Fruit fly (Drosophila melanogaster): Measurements from ENCODE around the gene sro.

Gene sro

DNA sequence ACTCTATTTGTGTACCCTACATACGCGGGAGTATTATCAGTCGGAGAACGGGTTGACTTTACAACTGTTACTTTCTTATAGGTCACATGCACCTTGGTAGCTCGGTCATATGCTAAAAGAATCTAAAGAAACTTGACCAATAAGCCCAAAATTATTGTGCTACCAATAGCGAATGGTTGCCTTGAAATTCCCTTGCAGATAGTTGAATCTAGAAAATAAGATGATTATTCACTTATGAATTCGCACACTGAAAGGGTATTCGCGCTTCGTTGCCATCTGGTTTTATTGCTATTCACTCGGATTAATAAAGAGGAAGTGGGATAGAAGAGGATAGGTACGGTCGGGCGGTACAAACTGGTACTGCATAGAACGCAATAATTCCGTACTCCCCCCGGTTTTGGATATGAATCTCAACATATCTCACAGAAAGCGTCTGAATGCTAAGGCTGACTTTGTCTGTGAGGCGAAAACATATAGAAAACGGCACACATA is 20.5 kb upstream of the sro start:
- no peak for TF ChIP-seq h (optimal IDR thresholded peaks at IDR 0.05)
- no peak for TF ChIP-seq Sin3A (optimal IDR thresholded peaks at IDR 0.05)
- TF ChIP-seq Myc (optimal IDR thresholded peaks at IDR 0.05): no peak
- TF ChIP-seq ttk (optimal IDR thresholded peaks at IDR 0.05): no peak
- TF ChIP-seq insv (optimal IDR thresholded peaks at IDR 0.05): no peak
- TF ChIP-seq psq (optimal IDR thresholded peaks at IDR 0.05): peak; percentile 61

DNA sequence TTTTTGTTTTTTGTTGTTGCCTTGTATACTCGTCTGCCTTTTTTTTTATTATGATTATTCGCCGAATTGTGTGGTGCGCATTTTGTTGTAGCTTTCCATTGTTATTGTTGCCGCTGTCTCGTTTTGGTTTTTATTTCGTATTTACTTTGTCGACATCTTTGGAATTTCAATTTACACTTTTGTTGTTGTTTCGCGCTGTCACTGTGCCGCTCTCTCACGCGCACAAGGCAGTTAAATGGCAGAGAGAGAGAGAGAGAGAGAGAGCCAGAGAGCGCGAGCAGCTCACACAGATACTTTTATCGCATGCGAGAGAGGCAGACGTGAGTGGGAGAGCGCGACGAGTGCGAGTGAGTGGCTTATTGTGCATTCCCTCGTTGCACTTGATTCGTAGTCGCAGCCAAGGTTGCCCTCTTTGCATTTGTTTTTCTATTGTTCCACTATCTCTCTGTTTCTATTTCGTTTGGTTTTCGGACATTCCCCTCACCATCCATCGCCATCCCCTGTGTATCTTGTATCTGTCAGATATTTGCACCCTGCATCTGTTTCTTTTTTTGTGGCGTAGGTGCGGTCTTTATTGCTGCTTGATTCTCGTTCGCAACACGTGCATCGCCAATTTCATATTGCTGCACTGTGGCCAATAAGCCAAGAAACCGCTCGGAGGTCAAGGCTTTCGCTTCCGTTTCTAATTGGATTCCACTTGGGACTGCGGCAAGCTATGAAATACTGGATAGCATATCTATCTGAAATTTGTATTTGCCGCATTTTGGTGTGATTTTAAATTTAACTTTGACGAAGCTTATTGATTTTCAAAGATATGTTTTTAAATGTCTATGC is 19.8 kb upstream of the sro start:
- TF ChIP-seq Myc (optimal IDR thresholded peaks at IDR 0.05) (no peak), h (optimal IDR thresholded peaks at IDR 0.05) (no peak), psq (optimal IDR thresholded peaks at IDR 0.05) (no peak), insv (optimal IDR thresholded peaks at IDR 0.05) (no peak), ttk (optimal IDR thresholded peaks at IDR 0.05) (no peak), Sin3A (optimal IDR thresholded peaks at IDR 0.05) (no peak)

DNA sequence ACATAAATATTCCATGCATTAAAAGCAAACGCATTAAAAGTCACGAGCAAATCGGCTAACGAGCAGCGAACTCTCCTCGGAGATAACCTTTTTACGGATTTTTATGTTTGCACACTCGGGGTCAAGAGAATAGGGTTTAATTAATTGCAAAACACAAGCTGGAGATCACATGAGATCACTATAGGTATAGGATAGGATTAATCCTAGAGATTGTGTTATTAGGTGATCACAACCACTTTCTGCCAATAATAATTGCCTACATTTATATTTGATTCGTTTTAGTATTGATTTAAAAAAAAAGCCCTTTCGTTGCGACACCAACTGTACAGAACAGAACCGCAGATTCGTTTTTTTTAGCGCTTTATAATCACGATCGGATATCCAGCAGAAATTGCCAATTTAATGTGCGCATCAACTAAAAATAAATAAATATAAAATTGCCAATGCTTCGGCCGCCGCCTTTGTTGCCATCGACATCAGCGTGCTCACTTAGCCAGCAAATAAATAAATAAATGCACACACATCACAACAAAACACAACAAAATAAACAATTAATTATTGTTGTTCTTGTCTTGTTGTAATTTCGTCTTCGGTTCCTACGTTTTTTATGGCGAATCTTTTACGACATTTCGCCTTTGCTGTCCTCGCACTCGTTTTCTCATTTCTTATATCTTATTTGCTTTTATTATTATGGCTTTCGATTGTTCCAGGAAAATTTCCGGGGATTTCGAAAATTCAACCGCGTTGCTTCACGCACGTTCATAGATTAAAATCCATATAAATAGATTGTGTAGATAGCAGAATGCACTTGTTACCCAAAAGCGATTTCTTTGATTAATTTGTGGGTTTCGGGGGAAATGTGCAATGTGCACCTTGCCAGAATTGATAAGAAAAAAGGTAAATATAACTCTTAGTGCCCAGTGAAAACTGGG is 18.4 kb upstream of the sro start:
- TF ChIP-seq ttk (optimal IDR thresholded peaks at IDR 0.05): no peak
- no peak for TF ChIP-seq insv (optimal IDR thresholded peaks at IDR 0.05)
- TF ChIP-seq Sin3A (optimal IDR thresholded peaks at IDR 0.05): no peak

DNA sequence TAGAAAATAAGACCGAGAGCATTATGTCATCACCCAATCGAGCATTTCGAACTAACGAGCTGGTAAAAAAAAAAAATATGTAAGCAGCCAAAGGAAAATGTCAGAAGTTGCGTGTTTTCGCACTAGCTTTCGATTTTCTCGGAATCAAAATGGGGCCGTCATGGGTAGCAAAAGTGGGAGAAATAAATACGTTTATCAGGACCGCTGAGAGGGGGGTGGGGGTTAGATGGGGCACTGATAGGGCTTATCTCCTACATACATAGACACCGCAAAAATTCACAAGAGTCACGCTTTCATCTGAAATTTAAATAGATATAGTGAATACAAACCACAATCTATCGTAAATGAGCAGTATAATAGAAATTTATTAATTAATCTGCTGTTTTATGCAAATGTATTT is 17.2 kb upstream of the sro start:
- TF ChIP-seq ttk (optimal IDR thresholded peaks at IDR 0.05) (no peak), insv (optimal IDR thresholded peaks at IDR 0.05) (no peak), psq (optimal IDR thresholded peaks at IDR 0.05) (no peak), h (optimal IDR thresholded peaks at IDR 0.05) (no peak), Sin3A (optimal IDR thresholded peaks at IDR 0.05) (no peak), Myc (optimal IDR thresholded peaks at IDR 0.05) (no peak)

DNA sequence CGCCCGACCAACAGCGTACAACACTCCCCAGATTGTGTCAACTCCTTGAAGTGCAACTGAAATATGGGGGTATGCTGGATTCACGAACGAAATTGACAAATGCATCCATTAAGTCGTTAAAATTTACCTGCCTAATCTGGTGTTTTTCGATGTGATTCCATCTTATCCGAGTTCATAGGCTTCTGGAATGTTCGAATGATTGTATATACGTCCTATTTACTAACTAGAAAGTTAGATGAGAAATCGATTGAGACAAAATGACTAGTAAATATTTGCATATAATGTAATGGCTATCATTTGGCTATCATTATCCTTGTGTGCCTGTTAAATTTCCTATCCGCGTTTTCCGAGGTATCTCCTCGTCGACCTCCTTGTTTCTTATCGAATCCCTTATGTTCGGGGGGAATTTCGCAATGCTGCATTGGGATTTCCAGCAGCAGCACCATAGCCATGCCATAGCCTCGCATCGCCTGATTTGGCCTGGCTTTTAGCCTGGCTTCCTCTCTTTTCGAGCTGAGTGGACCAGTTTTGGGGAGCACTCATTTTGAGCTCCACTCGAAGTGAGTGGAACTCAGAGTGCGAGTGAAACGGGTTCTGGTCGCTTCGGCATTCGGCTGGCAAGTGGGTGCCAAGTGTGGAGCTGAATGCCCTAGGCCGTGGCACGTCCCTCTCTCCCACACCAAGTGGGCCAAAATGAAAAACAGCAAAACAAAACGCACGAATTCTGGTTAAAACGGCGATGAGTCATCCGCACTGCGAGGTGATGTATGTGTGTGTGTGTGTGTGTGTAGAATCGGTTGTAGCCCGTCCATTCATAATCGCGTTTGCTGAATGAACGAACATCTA is 16.0 kb upstream of the sro start:
- TF ChIP-seq Myc (optimal IDR thresholded peaks at IDR 0.05): no peak
- TF ChIP-seq ttk (optimal IDR thresholded peaks at IDR 0.05): no peak
- TF ChIP-seq h (optimal IDR thresholded peaks at IDR 0.05): no peak
- TF ChIP-seq insv (optimal IDR thresholded peaks at IDR 0.05): no peak
- no peak for TF ChIP-seq psq (optimal IDR thresholded peaks at IDR 0.05)

DNA sequence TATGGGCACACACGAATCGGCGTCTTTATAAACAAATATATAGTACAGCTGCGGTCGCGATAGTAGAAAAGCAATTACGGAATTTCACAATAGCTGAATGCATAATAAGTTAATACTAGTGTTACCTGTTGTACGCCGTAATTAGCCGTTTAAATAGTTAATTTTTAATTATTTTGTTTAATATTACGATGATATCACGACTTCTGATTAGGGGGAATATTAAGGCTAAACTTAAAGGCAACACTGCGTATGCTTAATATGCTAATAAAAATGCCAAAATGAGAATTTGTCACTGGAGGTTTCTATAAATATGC is 15.5 kb upstream of the sro start:
- TF ChIP-seq psq (optimal IDR thresholded peaks at IDR 0.05): no peak
- no peak for TF ChIP-seq insv (optimal IDR thresholded peaks at IDR 0.05)
- TF ChIP-seq Myc (optimal IDR thresholded peaks at IDR 0.05): no peak
- no peak for TF ChIP-seq h (optimal IDR thresholded peaks at IDR 0.05)
- TF ChIP-seq Sin3A (optimal IDR thresholded peaks at IDR 0.05): no peak

DNA sequence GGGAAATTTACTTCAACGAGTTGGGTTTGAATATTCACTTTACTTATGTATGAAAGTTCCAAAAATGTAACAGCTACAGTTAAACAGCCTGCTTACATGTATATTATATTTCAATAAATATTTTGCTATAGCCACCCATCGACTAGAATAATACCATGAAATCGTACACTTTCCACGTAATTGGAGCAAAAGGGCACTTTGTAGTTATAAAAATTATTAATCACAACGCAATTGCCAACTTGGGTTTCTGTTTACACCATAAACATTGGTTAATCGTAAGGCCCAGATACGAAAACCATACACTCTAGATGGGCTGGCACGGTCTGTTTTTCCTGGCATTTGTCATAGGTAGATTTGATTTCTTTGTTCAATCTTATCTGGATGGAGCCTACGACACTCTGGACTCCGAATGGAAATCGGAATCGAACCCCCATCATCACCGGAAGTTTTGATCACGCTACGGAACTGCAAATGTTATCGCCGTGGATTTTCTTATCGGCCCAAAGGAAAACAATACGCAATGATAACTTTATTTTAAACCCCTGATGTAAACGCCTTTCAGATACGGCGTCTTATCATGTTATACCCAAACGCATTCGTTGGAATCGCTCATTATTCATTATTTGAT is 13.9 kb upstream of the sro start, which contains the start of gene fig:
Gene fig, minus strand, starts transcription at position 51 of the 628 bp plus-strand sequence.
- TF ChIP-seq insv (optimal IDR thresholded peaks at IDR 0.05): no peak

DNA sequence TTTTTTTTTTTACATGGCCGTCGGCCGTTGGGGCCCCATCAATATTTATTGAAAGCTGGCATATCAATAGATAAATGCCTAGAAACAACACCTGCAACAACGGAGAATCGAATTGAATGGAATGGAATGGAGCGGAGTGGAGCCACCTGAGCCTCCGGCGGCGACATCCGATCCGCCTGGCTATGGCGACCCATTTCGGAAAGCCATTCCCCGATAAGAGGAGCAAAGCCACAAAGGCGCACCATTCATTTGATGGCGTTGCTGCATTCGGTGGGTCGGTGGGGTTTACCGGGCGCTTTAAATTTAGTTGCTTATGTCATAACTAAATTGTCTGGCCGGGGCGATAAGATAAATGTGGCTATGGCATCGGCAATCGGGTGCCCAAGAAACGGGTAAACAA is 12.5 kb upstream of the sro start:
- TF ChIP-seq Myc (optimal IDR thresholded peaks at IDR 0.05) (no peak), Sin3A (optimal IDR thresholded peaks at IDR 0.05) (no peak), ttk (optimal IDR thresholded peaks at IDR 0.05) (no peak)

DNA sequence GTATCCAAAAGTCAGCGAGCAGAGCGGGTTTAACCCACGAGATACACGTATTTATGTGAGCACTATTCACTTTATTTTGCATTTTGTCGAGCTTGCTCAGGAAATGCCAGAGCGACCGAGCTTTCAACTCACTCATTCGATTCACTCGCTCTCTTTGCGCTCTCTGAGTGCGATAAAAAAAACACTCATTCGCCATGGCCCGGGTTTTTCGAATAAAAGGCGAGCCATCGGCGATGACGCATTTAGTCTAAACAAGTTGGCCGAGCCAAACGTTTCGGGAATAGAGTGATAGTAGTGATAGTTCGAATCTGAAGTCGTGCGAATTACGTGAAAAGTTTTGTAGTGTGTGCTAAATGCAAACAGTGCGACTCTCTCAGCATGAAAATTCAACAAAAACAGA is 12.0 kb upstream of the sro start:
- TF ChIP-seq ttk (optimal IDR thresholded peaks at IDR 0.05) (no peak), Sin3A (optimal IDR thresholded peaks at IDR 0.05) (no peak)

DNA sequence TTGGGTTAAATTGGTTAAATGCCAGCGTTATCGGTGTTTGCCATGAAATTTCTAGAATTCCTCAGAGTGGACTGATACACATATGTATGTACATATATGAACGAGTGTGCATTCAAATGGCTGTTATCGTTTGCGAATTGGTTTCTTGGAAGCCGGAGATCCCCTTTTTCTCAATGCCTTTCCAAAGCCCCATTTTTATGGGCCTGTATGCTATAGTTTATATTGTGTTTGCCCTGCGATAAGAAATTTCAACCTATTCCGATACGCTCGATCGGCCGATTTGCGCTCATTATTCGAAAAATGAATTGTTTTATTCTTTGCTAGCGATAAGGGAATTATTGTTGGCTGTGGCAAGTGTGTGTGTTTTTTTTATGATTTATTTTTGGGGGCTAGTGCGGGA is 11.2 kb upstream of the sro start:
- TF ChIP-seq ttk (optimal IDR thresholded peaks at IDR 0.05): no peak
- no peak for TF ChIP-seq h (optimal IDR thresholded peaks at IDR 0.05)
- TF ChIP-seq Myc (optimal IDR thresholded peaks at IDR 0.05): no peak
- TF ChIP-seq psq (optimal IDR thresholded peaks at IDR 0.05): no peak
- no peak for TF ChIP-seq insv (optimal IDR thresholded peaks at IDR 0.05)
- no peak for TF ChIP-seq Sin3A (optimal IDR thresholded peaks at IDR 0.05)

DNA sequence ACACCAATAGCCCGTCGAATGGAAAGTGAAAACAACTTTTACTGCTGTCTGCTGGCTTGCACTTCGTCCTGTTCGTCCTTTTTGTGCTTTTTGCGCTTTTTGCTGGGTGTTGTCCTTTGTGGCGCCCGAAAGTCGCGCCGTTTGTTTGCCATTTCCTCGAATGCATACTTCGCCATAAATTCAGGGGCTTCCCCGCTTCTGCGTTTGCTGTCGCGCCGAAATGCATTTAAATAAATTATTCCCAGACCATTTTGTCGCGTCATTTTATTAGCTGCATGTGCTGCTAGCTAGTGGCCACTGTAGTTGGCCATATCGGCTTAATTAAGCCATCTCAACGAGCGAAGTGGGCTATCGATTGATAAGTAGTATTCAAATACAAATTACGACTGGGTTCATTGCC is 9.2 kb upstream of the sro start:
- TF ChIP-seq psq (optimal IDR thresholded peaks at IDR 0.05): no peak
- no peak for TF ChIP-seq ttk (optimal IDR thresholded peaks at IDR 0.05)
- no peak for TF ChIP-seq insv (optimal IDR thresholded peaks at IDR 0.05)
- TF ChIP-seq h (optimal IDR thresholded peaks at IDR 0.05): no peak
- TF ChIP-seq Sin3A (optimal IDR thresholded peaks at IDR 0.05): no peak
- no peak for TF ChIP-seq Myc (optimal IDR thresholded peaks at IDR 0.05)

Measured in Kc167 (cell line).